Worm (Caenorhabditis elegans): ENCODE data around the gene wrk-1.

- TF ChIP-seq zag-1 (tag; optimal IDR thresholded peaks at IDR 0.05) (no peak), lin-39 (tag; optimal IDR thresholded peaks at IDR 0.05) (no peak), nhr-19 (GFP tag; conservative IDR thresholded peaks at IDR 0.05) (peak; percentile 56; the same call in 1 of the 2 replicates), elt-3 (tag; optimal IDR thresholded peaks at IDR 0.05) (no peak), nhr-237 (tag; optimal IDR thresholded peaks at IDR 0.05) (no peak), nhr-76 (tag; optimal IDR thresholded peaks at IDR 0.05) (no peak), ces-1 (GFP tag; optimal IDR thresholded peaks at IDR 0.05) (no peak)
Observed at ce11 chrX:8386068-8386851, 6.1 kb downstream of the wrk-1 start.
